Fruit fly (Drosophila melanogaster) whole organism, wandering third instar larva: Measurements from ENCODE around the gene Shc.

ENCODE experiments used
- N ChIP-seq: fragments of >200 bp; optimal IDR thresholded peaks from 2 replicates; lab custom pipeline; 2018; ENCODE audit warnings: missing biosample characterization, missing external identifiers, missing genetic modification characterization
- h ChIP-seq: fragments of 200-800 bp; sonication (Bioruptor generic); optimal IDR thresholded peaks from 3 replicates; lab custom pipeline; 2016; ENCODE audit warnings: missing biosample characterization, mild to moderate bottlenecking, missing genetic modification characterization
- psq ChIP-seq: fragments of 200-800 bp; sonication (Bioruptor generic); optimal IDR thresholded peaks from 3 replicates; lab custom pipeline; 2017; ENCODE audit warnings: missing biosample characterization, mild to moderate bottlenecking, missing genetic modification characterization, moderate library complexity
- usp ChIP-seq: fragments of >200 bp; optimal IDR thresholded peaks from 2 replicates; lab custom pipeline; 2017; ENCODE audit warnings: missing biosample characterization, missing genetic modification characterization

DNA sequence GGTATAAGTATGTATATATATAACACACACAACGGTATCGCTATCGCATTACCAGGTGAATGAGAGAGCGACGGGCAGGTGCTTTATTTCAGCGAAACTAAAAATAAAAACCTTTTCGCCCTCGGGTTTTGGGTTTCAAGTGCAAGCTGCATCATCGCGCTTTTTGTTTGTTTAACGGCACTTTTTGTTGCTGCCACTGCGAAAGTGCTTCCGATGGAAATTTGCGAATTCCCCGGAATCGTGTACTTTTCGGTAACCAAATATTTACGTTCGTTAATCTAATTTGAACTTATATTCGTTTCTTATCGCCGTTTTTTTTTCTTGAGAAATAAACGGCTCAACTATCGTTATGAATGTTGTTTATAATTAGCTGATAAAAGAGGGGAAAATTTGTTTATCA lies 30.8 kb upstream of the Shc start:
- no peak for TF ChIP-seq usp (GFP tag; lab: Kevin White, UChicago)
- no peak for TF ChIP-seq h
- no peak for TF ChIP-seq psq
- TF ChIP-seq N: no peak
